Fruit fly (Drosophila melanogaster) whole organism, adult: ENCODE data around the gene Cht7.
"Not testable (repeated sequence)": the region's sequence is repeated elsewhere in the genome, so short reads cannot be mapped to it uniquely, and the experiment has no call there.

ENCODE experiments used
- CG14711 ChIP-seq: fragments of 200-800 bp; sonication (Bioruptor generic); optimal IDR thresholded peaks from 2 replicates; lab custom pipeline; 2018; ENCODE audit warnings: missing biosample characterization, mild to moderate bottlenecking, missing genetic modification characterization, moderate library complexity
- CG1620 ChIP-seq: fragments of 200-800 bp; sonication (Bioruptor generic); optimal IDR thresholded peaks from 2 replicates; lab custom pipeline; 2016; ENCODE audit warnings: missing biosample characterization, missing genetic modification characterization
- CG33017 ChIP-seq: fragments of 200-800 bp; sonication (Bioruptor generic); optimal IDR thresholded peaks from 2 replicates; lab custom pipeline; 2018; ENCODE audit warnings: missing biosample characterization, mild to moderate bottlenecking, missing genetic modification characterization, moderate library complexity
- CG7045 ChIP-seq: fragments of 200-800 bp; sonication (Bioruptor generic); optimal IDR thresholded peaks from 2 replicates; lab custom pipeline; 2017; ENCODE audit warnings: missing biosample characterization, mild to moderate bottlenecking, missing genetic modification characterization
- Clk ChIP-seq: fragments of 200-800 bp; sonication (Bioruptor generic); optimal IDR thresholded peaks from 2 replicates; lab custom pipeline; 2017; ENCODE audit warnings: missing biosample characterization, missing genetic modification characterization
- Crg-1 ChIP-seq: fragments of 200-800 bp; sonication (Bioruptor generic); optimal IDR thresholded peaks from 2 replicates; lab custom pipeline; 2016; ENCODE audit warnings: missing biosample characterization, missing genetic modification characterization
- bab1 ChIP-seq: fragments of 200-800 bp; sonication (Bioruptor generic); optimal IDR thresholded peaks from 3 replicates; lab custom pipeline; 2019; ENCODE audit warnings: missing biosample characterization, mild to moderate bottlenecking, missing genetic modification characterization, moderate library complexity
- cic ChIP-seq: fragments of 200-800 bp; sonication (Bioruptor generic); optimal IDR thresholded peaks from 2 replicates; lab custom pipeline; 2017; ENCODE audit warnings: missing biosample characterization, mild to moderate bottlenecking, missing genetic modification characterization, moderate library complexity
- kay ChIP-seq: fragments of 200-800 bp; sonication (Bioruptor generic); peaks from one replicate; lab custom pipeline; 2016; ENCODE audit warnings: missing biosample characterization, missing genetic modification characterization, borderline replicate concordance
- pad ChIP-seq: fragments of 200-800 bp; sonication (Bioruptor generic); optimal IDR thresholded peaks from 3 replicates; lab custom pipeline; 2017; ENCODE audit warnings: missing biosample characterization, missing genetic modification characterization, mild to moderate bottlenecking, moderate library complexity, missing genetic modification reagents

DNA sequence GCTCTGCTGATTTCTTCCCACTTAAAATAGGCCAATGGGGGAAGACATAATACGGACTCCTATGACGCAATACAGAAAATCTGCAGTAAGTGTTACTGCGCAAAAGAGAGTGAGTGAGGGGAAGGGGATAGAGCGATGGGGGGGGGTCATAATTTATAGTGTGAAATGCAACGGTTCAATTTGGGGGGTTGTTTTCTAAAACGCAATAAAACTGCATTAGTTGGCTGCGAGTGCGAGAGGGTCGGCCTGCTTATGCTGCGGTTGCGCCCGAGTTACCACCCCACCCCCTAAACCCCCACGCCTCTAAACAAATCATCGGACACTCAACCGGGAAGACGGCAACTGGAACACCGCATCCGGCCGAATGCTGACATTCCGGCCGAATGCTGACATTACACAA is 45.7 kb downstream of the Cht7 start:
- peak; percentile 93 for TF ChIP-seq pad (GFP tag; lab: Kevin White, UChicago)
- TF ChIP-seq bab1 (GFP tag; lab: Kevin White, UChicago); Crg-1 (GFP tag; lab: Kevin White, UChicago); CG33017 (tag; lab: Kevin White, UChicago); CG14711; CG1620 (GFP tag; lab: Kevin White, UChicago); kay (GFP tag; lab: Kevin White, UChicago); CG7045 (GFP tag; lab: Kevin White, UChicago); Clk; cic (GFP tag; lab: Kevin White, UChicago): not testable (repeated sequence)
